Fruit fly (Drosophila melanogaster) S2 (cell line): ENCODE data around the gene Vha100-2.

Experiments
- CG8478 ChIP-seq: fragments of >200 bp; optimal IDR thresholded peaks from 2 replicates; lab custom pipeline; 2018
- CTCF ChIP-seq, 2 experiments: fragments of >200 bp; optimal IDR thresholded peaks; 2 replicates each; lab custom pipeline; 2018

Vha100-2 gene

dm6 chr3R:18411205-18411749 lies 12.3 kb upstream of the Vha100-2 start, which contains the start of gene CG10864:
CG10864 (minus strand) TSS chr3R:18411631.
- no peak for TF ChIP-seq CG8478 (lab: Kevin White, UChicago)
- no peak for TF ChIP-seq CTCF (optimal IDR thresholded peaks at IDR 0.05; lab: Kevin White, UChicago)

- TF ChIP-seq CG8478 (lab: Kevin White, UChicago) (no peak), CTCF (optimal IDR thresholded peaks at IDR 0.05; lab: Kevin White, UChicago) (no peak)
These were observed 5.7 kb upstream of the Vha100-2 start, which contains the start of gene CG7685 for dm6 chr3R:18404713-18405112. CG7685 (plus strand) TSS chr3R:18404940.

- TF ChIP-seq CG8478 (lab: Kevin White, UChicago) (no peak), CTCF (optimal IDR thresholded peaks at IDR 0.05; lab: Kevin White, UChicago) (no peak)
These were observed 3.8 kb upstream of the Vha100-2 start, which contains the start of the genes Wdr37 and koko for dm6 chr3R:18402549-18403429. Wdr37 (minus strand) TSS chr3R:18402716. koko (plus strand) TSS chr3R:18403026.

- TF ChIP-seq CTCF (optimal IDR thresholded peaks at IDR 0.05; lab: Kevin White, UChicago) (no peak), CG8478 (lab: Kevin White, UChicago) (no peak)
These were observed 690 bp upstream of the Vha100-2 start for dm6 chr3R:18399698-18400020.

dm6 chr3R:18398460-18398901 lies 488 bp downstream of the Vha100-2 start:
- no peak for TF ChIP-seq CTCF (optimal IDR thresholded peaks at IDR 0.05; lab: Kevin White, UChicago)
- TF ChIP-seq CG8478 (lab: Kevin White, UChicago) = no peak

- TF ChIP-seq CTCF (optimal IDR thresholded peaks at IDR 0.05; lab: Kevin White, UChicago) = no peak
- no peak for TF ChIP-seq CG8478 (lab: Kevin White, UChicago)
These were observed 1.1 kb downstream of the Vha100-2 start for dm6 chr3R:18397834-18398378.

dm6 chr3R:18396801-18397604 lies 2.0 kb downstream of the Vha100-2 start, which contains the start of gene Vti1b:
Vti1b (plus strand) TSS chr3R:18396995.
- TF ChIP-seq CG8478 (lab: Kevin White, UChicago) (no peak), CTCF (optimal IDR thresholded peaks at IDR 0.05; lab: Kevin White, UChicago) (no peak)

dm6 chr3R:18395694-18396093 lies 3.3 kb downstream of the Vha100-2 start:
- TF ChIP-seq CG8478 (lab: Kevin White, UChicago) = no peak
- no peak for TF ChIP-seq CTCF (optimal IDR thresholded peaks at IDR 0.05; lab: Kevin White, UChicago)

dm6 chr3R:18394876-18395275 lies 4.1 kb downstream of the Vha100-2 start:
- TF ChIP-seq CTCF (optimal IDR thresholded peaks at IDR 0.05; lab: Kevin White, UChicago) (no peak), CG8478 (lab: Kevin White, UChicago) (no peak)

- TF ChIP-seq CG8478 (lab: Kevin White, UChicago) (no peak), CTCF (optimal IDR thresholded peaks at IDR 0.05; lab: Kevin White, UChicago) (no peak)
These were observed 5.5 kb downstream of the Vha100-2 start for dm6 chr3R:18393436-18393835.

dm6 chr3R:18389790-18390189 lies 9.2 kb downstream of the Vha100-2 start, which contains the start of gene Vha100-4:
Vha100-4 (minus strand) TSS chr3R:18389805.
- TF ChIP-seq CTCF (optimal IDR thresholded peaks at IDR 0.05; lab: Kevin White, UChicago) = no peak
- no peak for TF ChIP-seq CG8478 (lab: Kevin White, UChicago)

dm6 chr3R:18385593-18385992 lies 13.4 kb downstream of the Vha100-2 start, which contains the start of gene cona:
cona (plus strand) TSS chr3R:18385828.
- TF ChIP-seq CG8478 (lab: Kevin White, UChicago) = no peak
- TF ChIP-seq CTCF (optimal IDR thresholded peaks at IDR 0.05; lab: Kevin White, UChicago) = no peak

dm6 chr3R:18384972-18385371 lies 14.0 kb downstream of the Vha100-2 start, which contains the start of gene CG14309:
CG14309 (minus strand) TSS chr3R:18385072.
- no peak for TF ChIP-seq CTCF (optimal IDR thresholded peaks at IDR 0.05; lab: Kevin White, UChicago)

dm6 chr3R:18381014-18381512 lies 17.9 kb downstream of the Vha100-2 start, which contains the start of gene CG7675:
CG7675 (minus strand) TSS chr3R:18381178.
- TF ChIP-seq CTCF (optimal IDR thresholded peaks at IDR 0.05; lab: Kevin White, UChicago) = peak in 1 of 2 experiments; percentile 34
- TF ChIP-seq CG8478 (lab: Kevin White, UChicago) = no peak
